Worm (Caenorhabditis elegans) whole organism, L3 larva: Measurements from ENCODE around the gene cnc-10.
A peak's percentile ranks its signal among the peaks of the same experiment; 100 is the strongest.

Experiments used
- ceh-16 ChIP-seq: sonication (generic microtip); optimal IDR thresholded peaks from 2 replicates; lab custom pipeline; 2017; ENCODE audit warnings: missing biosample characterization, missing genetic modification characterization
- ceh-82 ChIP-seq: fragments of 150-350 bp; optimal IDR thresholded peaks from 2 replicates; lab custom pipeline; 2014; ENCODE audit warnings: missing biosample characterization, missing genetic modification characterization
- elt-1 ChIP-seq: fragments of 150-350 bp; optimal IDR thresholded peaks from 2 replicates; lab custom pipeline; 2014; ENCODE audit warnings: missing biosample characterization, missing genetic modification characterization
- lin-15B ChIP-seq: fragments of 150-350 bp; optimal IDR thresholded peaks from 2 replicates; lab custom pipeline; 2014; ENCODE audit warnings: missing biosample characterization, missing genetic modification characterization
- nhr-11 ChIP-seq: fragments of 150-350 bp; optimal IDR thresholded peaks from 2 replicates; lab custom pipeline; 2014; ENCODE audit warnings: missing biosample characterization, missing genetic modification characterization
- nhr-76 ChIP-seq: fragments of 150-350 bp; sonication (generic microtip); optimal IDR thresholded peaks from 5 replicates; lab custom pipeline; 2014; ENCODE audit warnings: missing biosample characterization, missing genetic modification characterization
- pha-4 ChIP-seq: fragments of 150-350 bp; optimal IDR thresholded peaks from 2 replicates; lab custom pipeline; 2014; ENCODE audit warnings: missing biosample characterization, missing genetic modification reagents, missing genetic modification characterization
- tbx-2 ChIP-seq: sonication (generic microtip); optimal IDR thresholded peaks from 2 replicates; lab custom pipeline; 2016; ENCODE audit warnings: mild to moderate bottlenecking, missing genetic modification characterization, missing compliant biosample characterization
- ztf-11 ChIP-seq: fragments of 150-350 bp; optimal IDR thresholded peaks from 2 replicates; lab custom pipeline; 2014; ENCODE audit warnings: missing biosample characterization, missing genetic modification characterization
- ztf-4 ChIP-seq: fragments of 150-350 bp; optimal IDR thresholded peaks from 2 replicates; lab custom pipeline; 2014; ENCODE audit warnings: missing biosample characterization, missing genetic modification characterization

- TF ChIP-seq nhr-76 (tag; lab: Kevin White, UChicago) (no peak), elt-1 (tag; lab: Kevin White, UChicago) (peak; percentile 50), pha-4 (tag; lab: Kevin White, UChicago) (no peak), ztf-11 (tag; lab: Kevin White, UChicago) (no peak), ceh-82 (no peak), ceh-16 (tag; lab: Kevin White, UChicago) (no peak), tbx-2 (tag; lab: Kevin White, UChicago) (no peak), nhr-11 (tag; lab: Kevin White, UChicago) (no peak), lin-15B (tag; lab: Kevin White, UChicago) (no peak), ztf-4 (tag; lab: Kevin White, UChicago) (no peak)
These were observed 35.9 kb upstream of the cnc-10 start, which contains the start of the genes T19C4.24 and nlp-33 for ce11 chrV:11146958-11147779.
